Worm (Caenorhabditis elegans) whole organism, L2 larva: ENCODE data around the gene dmsr-12.
A peak's percentile ranks its signal among the peaks of the same experiment; 100 is the strongest.

Source experiments
- C34F6.9 ChIP-seq: fragments of 150-350 bp; optimal IDR thresholded peaks from 2 replicates; lab custom pipeline; 2014; ENCODE audit warnings: missing biosample characterization, missing genetic modification characterization
- F13H6.1 ChIP-seq: sonication (generic microtip); optimal IDR thresholded peaks from 2 replicates; lab custom pipeline; 2016; ENCODE audit warnings: missing genetic modification characterization, missing compliant biosample characterization
- R02D3.7 ChIP-seq: fragments of 150-350 bp; optimal IDR thresholded peaks from 2 replicates; lab custom pipeline; 2014; ENCODE audit warnings: missing biosample characterization, missing genetic modification characterization
- ZK546.5 ChIP-seq: sonication (generic microtip); optimal IDR thresholded peaks from 2 replicates; lab custom pipeline; 2017; ENCODE audit warnings: missing biosample characterization, missing genetic modification characterization
- alr-1 ChIP-seq: fragments of 150-350 bp; optimal IDR thresholded peaks from 2 replicates; lab custom pipeline; 2014; ENCODE audit warnings: missing biosample characterization, missing genetic modification characterization
- aly-2 ChIP-seq: fragments of 150-350 bp; optimal IDR thresholded peaks from 2 replicates; lab custom pipeline; 2014; ENCODE audit warnings: missing biosample characterization, missing genetic modification characterization
- ceh-16 ChIP-seq: fragments of 150-350 bp; optimal IDR thresholded peaks from 2 replicates; lab custom pipeline; 2014; ENCODE audit warnings: missing biosample characterization, missing genetic modification characterization
- ceh-82 ChIP-seq: fragments of 150-350 bp; optimal IDR thresholded peaks from 2 replicates; lab custom pipeline; 2014; ENCODE audit warnings: missing biosample characterization, missing genetic modification characterization
- crh-2 ChIP-seq: sonication (generic microtip); optimal IDR thresholded peaks from 2 replicates; lab custom pipeline; 2017; ENCODE audit warnings: missing biosample characterization, missing genetic modification characterization
- elt-3 ChIP-seq: sonication (generic microtip); optimal IDR thresholded peaks from 2 replicates; lab custom pipeline; 2017; ENCODE audit warnings: missing biosample characterization, missing genetic modification characterization
- fos-1 ChIP-seq: fragments of 150-350 bp; optimal IDR thresholded peaks from 2 replicates; lab custom pipeline; 2014; ENCODE audit warnings: missing biosample characterization, missing genetic modification characterization
- gmeb-1 ChIP-seq: fragments of 150-350 bp; optimal IDR thresholded peaks from 2 replicates; lab custom pipeline; 2014; ENCODE audit warnings: missing biosample characterization, missing genetic modification characterization
- lin-11 ChIP-seq: fragments of 150-350 bp; sonication (generic microtip); optimal IDR thresholded peaks from 2 replicates; lab custom pipeline; 2014; ENCODE audit warnings: missing biosample characterization, missing genetic modification characterization, inconsistent platforms, mixed read lengths
- lin-39 ChIP-seq: fragments of 150-350 bp; optimal IDR thresholded peaks from 2 replicates; lab custom pipeline; 2014; ENCODE audit warnings: missing biosample characterization, missing genetic modification reagents, missing genetic modification characterization
- lsy-2 ChIP-seq, 2 experiments: fragments of 150-350 bp in 1 of 2; sonication (generic microtip) in 1 of 2; optimal IDR thresholded peaks; 2 replicates each; lab custom pipeline; 2014 to 2017; ENCODE audit warnings: missing biosample characterization in 2 of 2, missing genetic modification characterization in 2 of 2
- mdl-1 ChIP-seq, 2 experiments: fragments of 150-350 bp in 1 of 2; sonication (generic microtip) in 1 of 2; optimal IDR thresholded peaks; 2 replicates each; lab custom pipeline; 2017; ENCODE audit warnings: missing biosample characterization in 2 of 2, missing genetic modification characterization in 2 of 2
- nhr-10 ChIP-seq: sonication (generic microtip); optimal IDR thresholded peaks from 2 replicates; lab custom pipeline; 2017; ENCODE audit warnings: missing biosample characterization, missing genetic modification characterization
- nhr-11 ChIP-seq: fragments of 150-350 bp; optimal IDR thresholded peaks from 2 replicates; lab custom pipeline; 2014; ENCODE audit warnings: missing biosample characterization, missing genetic modification characterization
- nhr-129 ChIP-seq: fragments of 150-350 bp; optimal IDR thresholded peaks from 2 replicates; lab custom pipeline; 2014; ENCODE audit warnings: missing biosample characterization, missing genetic modification characterization
- nhr-21 ChIP-seq: fragments of 150-350 bp; optimal IDR thresholded peaks from 2 replicates; lab custom pipeline; 2014; ENCODE audit warnings: missing biosample characterization, missing genetic modification characterization
- nhr-23 ChIP-seq: fragments of 150-350 bp; optimal IDR thresholded peaks from 2 replicates; lab custom pipeline; 2014; ENCODE audit warnings: missing biosample characterization, missing genetic modification reagents, missing genetic modification characterization
- nhr-25 ChIP-seq: fragments of 150-350 bp; sonication (generic microtip); optimal IDR thresholded peaks from 3 replicates; lab custom pipeline; 2014; ENCODE audit warnings: missing biosample characterization, missing genetic modification characterization
- nhr-6 ChIP-seq: fragments of 150-350 bp; optimal IDR thresholded peaks from 2 replicates; lab custom pipeline; 2014; ENCODE audit warnings: missing biosample characterization, missing genetic modification characterization
- sem-4 ChIP-seq: fragments of 150-350 bp; optimal IDR thresholded peaks from 2 replicates; lab custom pipeline; 2014; ENCODE audit warnings: missing biosample characterization, missing genetic modification reagents, missing genetic modification characterization
- sma-3 ChIP-seq: sonication (generic microtip); optimal IDR thresholded peaks from 2 replicates; lab custom pipeline; 2016; ENCODE audit warnings: missing genetic modification reagents, missing genetic modification characterization, missing compliant biosample characterization
- sma-9 ChIP-seq, 2 experiments: fragments of 150-350 bp in 1 of 2; sonication (generic microtip) in 1 of 2; optimal IDR thresholded peaks; 2 replicates each; lab custom pipeline; 2014 to 2016; ENCODE audit warnings: missing genetic modification characterization in 2 of 2, mild to moderate bottlenecking in 1 of 2, missing biosample characterization in 1 of 2, missing compliant biosample characterization in 1 of 2, missing genetic modification reagents in 1 of 2, moderate library complexity in 1 of 2
- snpc-4 ChIP-seq: fragments of 150-350 bp; optimal IDR thresholded peaks from 2 replicates; lab custom pipeline; 2014; ENCODE audit warnings: missing biosample characterization, missing genetic modification characterization
- unc-39 ChIP-seq: fragments of 150-350 bp; optimal IDR thresholded peaks from 2 replicates; lab custom pipeline; 2014; ENCODE audit warnings: missing biosample characterization, missing genetic modification characterization
- unc-55 ChIP-seq: fragments of 150-350 bp; sonication (generic microtip); optimal IDR thresholded peaks from 3 replicates; lab custom pipeline; 2014; ENCODE audit warnings: missing biosample characterization, missing genetic modification reagents, missing genetic modification characterization
- unc-62 ChIP-seq: fragments of 150-350 bp; optimal IDR thresholded peaks from 2 replicates; lab custom pipeline; 2014; ENCODE audit warnings: missing biosample characterization, missing genetic modification reagents, missing genetic modification characterization
- zag-1 ChIP-seq: fragments of 150-350 bp; optimal IDR thresholded peaks from 2 replicates; lab custom pipeline; 2014; ENCODE audit warnings: missing biosample characterization, missing genetic modification characterization
- ztf-1 ChIP-seq: fragments of 200-800 bp; sonication (Bioruptor generic); conservative IDR thresholded peaks from 2 replicates; pipeline ENCODE4 v1.3.6; 2022; ENCODE audit warnings: missing genetic modification characterization, missing compliant biosample characterization
- ztf-4 ChIP-seq: fragments of 150-350 bp; optimal IDR thresholded peaks from 2 replicates; lab custom pipeline; 2014; ENCODE audit warnings: missing biosample characterization, missing genetic modification characterization

Gene dmsr-12

DNA sequence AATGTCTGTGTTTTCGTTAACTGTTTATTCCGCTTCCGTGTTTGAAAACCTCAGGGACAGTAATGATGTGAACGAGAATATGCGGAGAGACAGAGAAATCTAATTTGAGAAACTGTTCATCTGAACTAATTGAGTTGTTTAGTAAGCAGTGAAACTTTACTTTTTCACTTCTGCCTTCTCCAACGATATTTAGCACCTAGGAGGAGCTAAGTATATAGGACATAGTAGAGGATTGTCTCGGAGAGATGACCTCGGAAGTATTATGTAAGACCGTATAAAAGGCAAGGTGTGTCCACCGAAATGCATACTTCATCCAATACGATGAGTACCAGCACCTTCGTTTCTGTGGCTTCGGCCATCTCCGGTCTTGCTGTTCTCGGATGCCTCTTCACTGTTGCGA, 23.2 kb upstream of the dmsr-12 start, which contains the start of gene col-141:
TSS of gene col-141 (plus strand) at position 301 of the 400 bp plus-strand sequence.
- no peak for TF ChIP-seq zag-1
- TF ChIP-seq nhr-23: no peak
- TF ChIP-seq nhr-6 (tag; lab: Kevin White, UChicago): no peak
- no peak for TF ChIP-seq nhr-129 (tag; lab: Kevin White, UChicago)
- TF ChIP-seq sem-4 (tag; lab: Kevin White, UChicago): no peak
- TF ChIP-seq nhr-21 (tag; lab: Kevin White, UChicago): no peak
- TF ChIP-seq nhr-11 (tag; lab: Kevin White, UChicago): no peak

DNA sequence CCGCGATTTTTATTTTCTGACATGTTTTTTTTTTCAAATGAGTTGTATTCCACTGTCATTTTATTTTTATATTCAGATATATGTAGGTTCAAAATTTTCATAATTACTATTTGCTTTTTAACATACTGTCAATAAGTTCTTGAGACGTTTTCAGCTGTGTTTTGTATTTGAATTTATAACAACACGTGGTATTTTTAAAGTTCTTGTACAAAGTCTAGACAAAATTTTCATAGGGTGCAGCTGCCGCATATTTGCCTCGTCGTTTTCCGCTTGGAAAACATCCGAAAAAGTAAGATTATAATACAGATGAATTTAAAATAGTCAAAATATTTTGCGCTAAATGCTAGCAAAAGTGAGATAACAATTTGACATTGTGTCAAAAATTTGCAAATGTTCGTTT, 22.5 kb upstream of the dmsr-12 start, which contains the start of gene dmsr-15:
TSS of gene dmsr-15 (minus strand) at position 101 of the 400 bp plus-strand sequence.
- TF ChIP-seq gmeb-1 (no peak), C34F6.9 (tag; lab: Kevin White, UChicago) (no peak), nhr-10 (tag; lab: Kevin White, UChicago) (no peak), nhr-21 (tag; lab: Kevin White, UChicago) (no peak), sma-9 (GFP tag; optimal IDR thresholded peaks at IDR 0.05; lab: Kevin White, UChicago) (no peak), sma-9 (tag; optimal IDR thresholded peaks at IDR 0.05; lab: Kevin White, UChicago) (no peak), nhr-6 (tag; lab: Kevin White, UChicago) (no peak), R02D3.7 (tag; lab: Kevin White, UChicago) (no peak), unc-62 (no peak), unc-55 (GFP tag; lab: Kevin White, UChicago) (no peak), lin-39 (tag; lab: Kevin White, UChicago) (no peak), elt-3 (tag; lab: Kevin White, UChicago) (no peak), lin-11 (tag; lab: Kevin White, UChicago) (no peak), ceh-82 (tag; lab: Kevin White, UChicago) (no peak)

DNA sequence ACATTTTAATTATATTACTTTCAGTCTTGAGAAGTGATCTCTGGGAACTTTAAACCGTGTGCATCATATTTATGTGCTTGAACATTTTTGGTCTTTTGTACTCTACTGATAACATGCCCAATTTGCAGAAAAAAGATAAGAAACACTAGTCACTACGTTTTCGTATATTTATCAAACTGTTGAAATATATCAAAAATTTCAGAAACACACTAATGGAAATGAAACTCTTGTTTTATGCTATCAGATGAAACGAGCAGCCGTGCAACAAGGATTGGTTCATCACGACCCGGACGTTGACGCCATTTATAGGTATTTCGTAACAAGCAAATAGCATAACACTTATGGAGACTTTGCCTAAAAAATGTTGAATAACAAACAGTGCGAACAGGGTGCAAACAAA, 17.2 kb upstream of the dmsr-12 start:
- TF ChIP-seq fos-1 (peak; percentile 97), crh-2 (tag; lab: Kevin White, UChicago) (peak; percentile 47), C34F6.9 (tag; lab: Kevin White, UChicago) (no peak), sma-9 (GFP tag; optimal IDR thresholded peaks at IDR 0.05; lab: Kevin White, UChicago) (peak; percentile 68), sma-9 (tag; optimal IDR thresholded peaks at IDR 0.05; lab: Kevin White, UChicago) (no peak), nhr-25 (tag; lab: Kevin White, UChicago) (no peak), sem-4 (tag; lab: Kevin White, UChicago) (no peak), ZK546.5 (tag; lab: Kevin White, UChicago) (no peak)

DNA sequence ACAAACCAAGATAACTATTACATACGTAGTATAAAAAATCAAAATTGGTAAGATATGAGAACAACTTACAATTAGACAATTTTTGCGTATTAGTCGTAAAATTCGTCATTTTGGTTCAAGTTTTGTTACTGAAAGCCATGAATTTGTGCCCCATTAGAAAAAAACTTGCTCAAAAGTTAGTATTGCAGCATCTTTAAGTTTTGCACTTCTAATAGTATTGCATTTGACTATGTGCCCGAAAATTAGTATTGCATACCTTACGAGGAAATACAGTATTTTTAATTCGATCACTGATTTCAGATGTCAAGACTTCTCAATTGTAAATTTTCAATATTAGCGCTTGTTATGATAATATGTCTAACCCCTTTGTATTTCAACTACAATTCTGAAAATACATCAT, 15.3 kb upstream of the dmsr-12 start, which contains the start of gene T15B7.8:
TSS of gene T15B7.8 (plus strand) at position 301 of the 400 bp plus-strand sequence.
- no peak for TF ChIP-seq sem-4 (tag; lab: Kevin White, UChicago)
- no peak for TF ChIP-seq ztf-1 (GFP tag; lab: Robert Waterston, UW)
- TF ChIP-seq aly-2 (tag; lab: Kevin White, UChicago): no peak
- no peak for TF ChIP-seq F13H6.1 (tag; lab: Kevin White, UChicago)
- no peak for TF ChIP-seq zag-1
- no peak for TF ChIP-seq C34F6.9 (tag; lab: Kevin White, UChicago)
- no peak for TF ChIP-seq unc-39 (tag; lab: Kevin White, UChicago)
- TF ChIP-seq sma-9 (GFP tag; optimal IDR thresholded peaks at IDR 0.05; lab: Kevin White, UChicago): no peak
- TF ChIP-seq sma-9 (tag; optimal IDR thresholded peaks at IDR 0.05; lab: Kevin White, UChicago): no peak
- TF ChIP-seq alr-1 (tag; lab: Kevin White, UChicago): no peak
- no peak for TF ChIP-seq lin-39 (tag; lab: Kevin White, UChicago)

DNA sequence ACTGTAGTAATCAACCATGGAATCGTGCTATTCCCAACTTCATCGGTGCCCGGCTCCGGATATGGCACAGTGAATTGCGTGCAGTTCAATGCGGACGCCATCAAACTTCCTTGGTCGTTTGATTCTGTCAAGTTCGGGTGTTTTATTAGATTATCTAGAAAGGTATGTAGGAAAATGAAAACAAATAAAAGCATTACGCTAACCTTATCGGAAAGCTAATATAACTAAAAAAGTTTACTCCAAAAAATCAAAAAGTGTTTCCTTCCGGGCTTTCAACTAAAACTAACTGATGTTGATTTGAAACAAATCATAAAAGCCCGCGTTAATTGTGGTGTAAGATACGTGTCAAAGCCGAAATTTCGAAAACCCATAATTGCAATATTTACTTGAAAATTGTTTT, 13.6 kb upstream of the dmsr-12 start, which contains the start of gene dmsr-13:
TSS of gene dmsr-13 (minus strand) at position 101 of the 400 bp plus-strand sequence.
- TF ChIP-seq mdl-1 (tag; optimal IDR thresholded peaks at IDR 0.05; lab: Kevin White, UChicago): no peak
- TF ChIP-seq nhr-6 (tag; lab: Kevin White, UChicago): no peak
- no peak for TF ChIP-seq nhr-25 (tag; lab: Kevin White, UChicago)
- TF ChIP-seq ZK546.5 (tag; lab: Kevin White, UChicago): no peak
- no peak for TF ChIP-seq zag-1
- no peak for TF ChIP-seq unc-55 (GFP tag; lab: Kevin White, UChicago)
- no peak for TF ChIP-seq nhr-129 (tag; lab: Kevin White, UChicago)
- no peak for TF ChIP-seq ztf-4 (tag; lab: Kevin White, UChicago)
- TF ChIP-seq ceh-16: no peak
- no peak for TF ChIP-seq sem-4 (tag; lab: Kevin White, UChicago)
- TF ChIP-seq lin-39 (tag; lab: Kevin White, UChicago): no peak
- no peak for TF ChIP-seq nhr-11 (tag; lab: Kevin White, UChicago)
- TF ChIP-seq elt-3 (tag; lab: Kevin White, UChicago): no peak
- no peak for TF ChIP-seq lsy-2 (tag; optimal IDR thresholded peaks at IDR 0.05; lab: Kevin White, UChicago)
- TF ChIP-seq snpc-4: no peak
- no peak for TF ChIP-seq sma-3 (GFP tag; lab: Kevin White, UChicago)
- TF ChIP-seq, all 48 proteins: peak for 0
